Fruit fly (Drosophila melanogaster) whole organism, embryonic: ENCODE data around the gene fd96Ca.
A peak's percentile ranks its signal among the peaks of the same experiment; 100 is the strongest.

ENCODE experiments used
- Asciz ChIP-seq: fragments of 200-800 bp; sonication (Bioruptor generic); optimal IDR thresholded peaks from 2 replicates; lab custom pipeline; 2017; ENCODE audit warnings: missing biosample characterization, mild to moderate bottlenecking, missing genetic modification characterization, missing genetic modification reagents
- Bgb ChIP-seq: fragments of 200-800 bp; sonication (Bioruptor generic); IDR thresholded peaks from 2 replicates; pipeline ENCODE4 v1.3.6; 2022; ENCODE audit warnings: missing biosample characterization, missing genetic modification characterization; ENCODE audit not compliant: partially characterized antibody
- CG11085 ChIP-seq: fragments of 200-800 bp; sonication (Bioruptor generic); IDR thresholded peaks from 2 replicates; pipeline ENCODE4 v1.3.6; 2022; ENCODE audit warnings: missing biosample characterization, missing genetic modification characterization
- CG11504 ChIP-seq: fragments of 200-800 bp; sonication (Bioruptor generic); optimal IDR thresholded peaks from 3 replicates; lab custom pipeline; 2019; ENCODE audit warnings: missing biosample characterization, mild to moderate bottlenecking, missing genetic modification characterization, moderate library complexity
- CG12391 ChIP-seq: fragments of 200-800 bp; sonication (Bioruptor generic); optimal IDR thresholded peaks from 3 replicates; lab custom pipeline; 2018; ENCODE audit warnings: missing biosample characterization, mild to moderate bottlenecking, missing genetic modification characterization, moderate library complexity
- CG13287 ChIP-seq: fragments of 200-800 bp; sonication (Bioruptor generic); IDR thresholded peaks from 2 replicates; pipeline ENCODE4 v1.3.6; 2022; ENCODE audit warnings: missing biosample characterization, missing genetic modification characterization; ENCODE audit not compliant: partially characterized antibody
- CG14441 ChIP-seq: fragments of 200-800 bp; sonication (Bioruptor generic); IDR thresholded peaks from 2 replicates; pipeline ENCODE4 v1.3.6; 2022; ENCODE audit warnings: missing biosample characterization, missing genetic modification characterization
- CG15514 ChIP-seq: fragments of 200-800 bp; sonication (Bioruptor generic); optimal IDR thresholded peaks from 3 replicates; lab custom pipeline; 2017; ENCODE audit warnings: missing biosample characterization, missing genetic modification characterization, mild to moderate bottlenecking, moderate library complexity, missing genetic modification reagents
- CG16779 ChIP-seq: fragments of 200-800 bp; sonication (Bioruptor generic); IDR thresholded peaks from 2 replicates; pipeline ENCODE4 v1.3.6; 2022; ENCODE audit warnings: missing biosample characterization, missing genetic modification characterization
- CG17328 ChIP-seq: fragments of 200-800 bp; sonication (Bioruptor generic); IDR thresholded peaks from 2 replicates; pipeline ENCODE4 v1.3.6; 2022; ENCODE audit warnings: missing biosample characterization, missing genetic modification characterization
- CG17829 ChIP-seq: fragments of 200-800 bp; optimal IDR thresholded peaks from 2 replicates; lab custom pipeline; 2019; ENCODE audit warnings: missing biosample characterization, mild to moderate bottlenecking, missing genetic modification characterization, moderate library complexity
- CG17912 ChIP-seq: fragments of 200-800 bp; sonication (Bioruptor generic); optimal IDR thresholded peaks from 2 replicates; lab custom pipeline; 2018; ENCODE audit warnings: missing biosample characterization, mild to moderate bottlenecking, missing genetic modification characterization
- CG18262 ChIP-seq: fragments of 200-800 bp; optimal IDR thresholded peaks from 3 replicates; lab custom pipeline; 2019; ENCODE audit warnings: missing biosample characterization, mild to moderate bottlenecking, missing genetic modification characterization, moderate library complexity
- CG30403 ChIP-seq: fragments of 200-800 bp; sonication (Bioruptor generic); optimal IDR thresholded peaks from 3 replicates; lab custom pipeline; 2016; ENCODE audit warnings: missing biosample characterization, missing genetic modification characterization
- CG30431 ChIP-seq: fragments of 200-800 bp; sonication (Bioruptor generic); optimal IDR thresholded peaks from 2 replicates; lab custom pipeline; 2017; ENCODE audit warnings: missing biosample characterization, missing genetic modification characterization
- CG32767 ChIP-seq: fragments of 200-800 bp; sonication (Bioruptor generic); IDR thresholded peaks from 2 replicates; pipeline ENCODE4 v1.3.6; 2022; ENCODE audit warnings: missing biosample characterization, missing genetic modification characterization
- CG33557 ChIP-seq: fragments of 200-800 bp; sonication (Bioruptor generic); optimal IDR thresholded peaks from 2 replicates; lab custom pipeline; 2019; ENCODE audit warnings: missing biosample characterization, mild to moderate bottlenecking, missing genetic modification characterization, moderate library complexity
- CG3726 ChIP-seq: fragments of 200-800 bp; sonication (Bioruptor generic); IDR thresholded peaks from 3 replicates; pipeline ENCODE4, ENCODE4 v1.3.6; 2022; ENCODE audit warnings: missing biosample characterization, missing genetic modification characterization
- CG43689 ChIP-seq: fragments of 200-800 bp; sonication (Bioruptor generic); IDR thresholded peaks from 2 replicates; pipeline ENCODE4 v1.3.6; 2022; ENCODE audit warnings: missing biosample characterization, missing genetic modification characterization
- CG6272 ChIP-seq: fragments of 200-800 bp; sonication (Bioruptor generic); IDR thresholded peaks from 2 replicates; pipeline ENCODE4 v1.3.6; 2022; ENCODE audit warnings: missing biosample characterization, missing genetic modification characterization
- CG6654 ChIP-seq: fragments of 200-800 bp; sonication (Bioruptor generic); optimal IDR thresholded peaks from 2 replicates; lab custom pipeline; 2017; ENCODE audit warnings: missing biosample characterization, mild to moderate bottlenecking, missing genetic modification characterization
- CG7963 ChIP-seq: fragments of 200-800 bp; sonication (Bioruptor generic); IDR thresholded peaks from 3 replicates; pipeline ENCODE4 v1.3.6; 2022; ENCODE audit warnings: missing biosample characterization, missing genetic modification characterization; ENCODE audit not compliant: partially characterized antibody
- CG8089 ChIP-seq: fragments of 200-800 bp; sonication (Bioruptor generic); optimal IDR thresholded peaks from 3 replicates; lab custom pipeline; 2016; ENCODE audit warnings: missing biosample characterization, missing genetic modification characterization
- E2f2 ChIP-seq: fragments of 200-800 bp; sonication (Bioruptor generic); IDR thresholded peaks from 2 replicates; pipeline ENCODE4 v1.3.6; 2022; ENCODE audit warnings: missing biosample characterization, missing genetic modification characterization
- Ets97D ChIP-seq: fragments of 200-800 bp; sonication (Bioruptor generic); optimal IDR thresholded peaks from 3 replicates; lab custom pipeline; 2016; ENCODE audit warnings: missing biosample characterization, missing genetic modification characterization
- Fer1 ChIP-seq: fragments of 200-800 bp; sonication (Bioruptor generic); optimal IDR thresholded peaks from 2 replicates; lab custom pipeline; 2017; ENCODE audit warnings: missing biosample characterization, mild to moderate bottlenecking, missing genetic modification characterization
- HHEX ChIP-seq: fragments of 200-800 bp; sonication (Bioruptor generic); optimal IDR thresholded peaks from 3 replicates; lab custom pipeline; 2017; ENCODE audit warnings: missing biosample characterization, mild to moderate bottlenecking, missing genetic modification characterization, missing genetic modification reagents
- HLH3B ChIP-seq: fragments of 200-800 bp; sonication (Bioruptor generic); IDR thresholded peaks from 2 replicates; pipeline ENCODE4 v1.3.6; 2022; ENCODE audit warnings: missing biosample characterization, missing genetic modification characterization
- Hr51 ChIP-seq, 2 experiments: fragments of 200-800 bp; sonication (Bioruptor generic); optimal IDR thresholded peaks; 2 replicates in 1 of 2; 3 replicates in 1 of 2; lab custom pipeline; 2016 to 2018; ENCODE audit warnings: missing biosample characterization in 2 of 2, missing genetic modification characterization in 2 of 2, mild to moderate bottlenecking in 1 of 2, moderate library complexity in 1 of 2
- Opbp ChIP-seq: fragments of 200-800 bp; sonication (Bioruptor generic); IDR thresholded peaks from 3 replicates; pipeline ENCODE4 v1.3.6; 2022; ENCODE audit warnings: missing biosample characterization, missing genetic modification characterization; ENCODE audit not compliant: partially characterized antibody
- Scr ChIP-seq: fragments of 200-800 bp; sonication (Bioruptor generic); IDR thresholded peaks from 2 replicates; pipeline ENCODE4 v1.3.6; 2022; ENCODE audit warnings: missing biosample characterization, missing genetic modification characterization; ENCODE audit not compliant: partially characterized antibody
- Sin3A ChIP-seq: fragments of >200 bp; optimal IDR thresholded peaks from 2 replicates; lab custom pipeline; 2018
- ato ChIP-seq: fragments of 200-800 bp; sonication (Bioruptor generic); IDR thresholded peaks from 2 replicates; pipeline ENCODE4 v1.3.6; 2022; ENCODE audit warnings: missing biosample characterization, missing genetic modification characterization; ENCODE audit not compliant: partially characterized antibody
- bbx ChIP-seq: fragments of 200-800 bp; sonication (Bioruptor generic); IDR thresholded peaks from 2 replicates; pipeline ENCODE4 v1.3.6; 2022; ENCODE audit warnings: missing biosample characterization, missing genetic modification characterization; ENCODE audit not compliant: partially characterized antibody
- bsh ChIP-seq, 2 experiments: fragments of 200-800 bp; sonication (Bioruptor generic); optimal IDR thresholded peaks; 2 replicates each; lab custom pipeline; 2017 to 2018; ENCODE audit warnings: mild to moderate bottlenecking in 2 of 2, missing biosample characterization in 2 of 2, missing genetic modification characterization in 2 of 2, moderate library complexity in 1 of 2
- chinmo ChIP-seq: fragments of 200-800 bp; sonication (Bioruptor generic); IDR thresholded peaks from 4 replicates; pipeline ENCODE4 v1.3.6; 2022; ENCODE audit warnings: missing biosample characterization, missing genetic modification characterization; ENCODE audit not compliant: partially characterized antibody
- chm ChIP-seq: fragments of 200-800 bp; sonication (Bioruptor generic); IDR thresholded peaks from 2 replicates; pipeline ENCODE4 v1.3.6; 2022; ENCODE audit warnings: missing biosample characterization, missing genetic modification characterization
- croc ChIP-seq: fragments of 200-800 bp; sonication (Bioruptor generic); conservative IDR thresholded peaks from 3 replicates; pipeline ENCODE4 v1.3.6; 2022; ENCODE audit warnings: missing biosample characterization, missing genetic modification characterization
- dpn ChIP-seq, 2 experiments: fragments of 200-800 bp; sonication (Bioruptor generic); optimal IDR thresholded peaks; 3 replicates each; lab custom pipeline; 2016; ENCODE audit warnings: missing biosample characterization in 2 of 2, missing genetic modification characterization in 2 of 2
- gfzf ChIP-seq: fragments of 200-800 bp; sonication (Bioruptor generic); optimal IDR thresholded peaks from 2 replicates; lab custom pipeline; 2016; ENCODE audit warnings: missing biosample characterization, mild to moderate bottlenecking, missing genetic modification characterization, moderate library complexity
- hbn ChIP-seq: fragments of 200-800 bp; sonication (Bioruptor generic); IDR thresholded peaks from 2 replicates; pipeline ENCODE4 v1.3.6; 2022; ENCODE audit warnings: missing biosample characterization, missing genetic modification characterization; ENCODE audit not compliant: partially characterized antibody
- onecut ChIP-seq: fragments of 200-800 bp; sonication (Bioruptor generic); IDR thresholded peaks from 2 replicates; pipeline ENCODE4 v1.3.6; 2022; ENCODE audit warnings: missing biosample characterization, missing genetic modification characterization
- sens-2 ChIP-seq: fragments of 200-800 bp; sonication (Bioruptor generic); IDR thresholded peaks from 2 replicates; pipeline ENCODE4 v1.3.6; 2022; ENCODE audit warnings: missing biosample characterization, missing genetic modification characterization
- tin ChIP-seq: fragments of 200-800 bp; sonication (Bioruptor generic); optimal IDR thresholded peaks from 3 replicates; lab custom pipeline; 2016; ENCODE audit warnings: missing biosample characterization, missing genetic modification characterization
- trem ChIP-seq: fragments of 200-800 bp; optimal IDR thresholded peaks from 3 replicates; lab custom pipeline; 2019; ENCODE audit warnings: missing biosample characterization, mild to moderate bottlenecking, missing genetic modification characterization, moderate library complexity
- zen ChIP-seq: fragments of 200-800 bp; sonication (Bioruptor generic); optimal IDR thresholded peaks from 3 replicates; lab custom pipeline; 2018; ENCODE audit warnings: missing biosample characterization, mild to moderate bottlenecking, missing genetic modification characterization, moderate library complexity
- zfh2 ChIP-seq: fragments of 200-800 bp; sonication (Bioruptor generic); optimal IDR thresholded peaks from 2 replicates; lab custom pipeline; 2016; ENCODE audit warnings: missing biosample characterization, missing genetic modification characterization

The fd96Ca gene

dm6 chr3R:25122736-25123211 lies 40.3 kb downstream of the fd96Ca start, which contains the start of the genes CG31510 and TTLL5 (continued):
- TF ChIP-seq Sin3A (no peak), Hr51 (GFP tag; optimal IDR thresholded peaks at IDR 0.05; lab: Kevin White, UChicago) (no peak), chm (GFP tag; lab: Robert Waterston, UW) (no peak), CG43689 (GFP tag; lab: Robert Waterston, UW) (no peak), trem (tag; lab: Kevin White, UChicago) (no peak), CG18262 (tag; lab: Kevin White, UChicago) (no peak), gfzf (GFP tag; lab: Kevin White, UChicago) (no peak), HHEX (GFP tag; lab: Kevin White, UChicago) (no peak), E2f2 (GFP tag; lab: Robert Waterston, UW) (no peak), CG11504 (tag; lab: Kevin White, UChicago) (no peak)

dm6 chr3R:25123262-25123661 lies 40.8 kb downstream of the fd96Ca start, which contains the start of gene vig2:
Gene vig2 (plus strand): TSS chr3R:25123373.
- TF ChIP-seq zen (peak; percentile 78), CG11085 (GFP tag; lab: Robert Waterston, UW) (peak; percentile 93), Scr (GFP tag; lab: Robert Waterston, UW) (peak; percentile 90), CG13287 (peak; percentile 72), bsh (GFP tag; optimal IDR thresholded peaks at IDR 0.05; lab: Kevin White, UChicago) (peak in 1 of 2 experiments; percentile 25), HLH3B (GFP tag; lab: Robert Waterston, UW) (peak; percentile 70), CG12391 (tag; lab: Kevin White, UChicago) (peak; percentile 27), ato (peak; percentile 90), Fer1 (peak; percentile 13), CG8089 (GFP tag; lab: Kevin White, UChicago) (peak; percentile 21), dpn (GFP tag; optimal IDR thresholded peaks at IDR 0.05; lab: Kevin White, UChicago) (peak in 1 of 2 experiments; percentile 41), Bgb (peak; percentile 92), CG16779 (GFP tag; lab: Robert Waterston, UW) (peak; percentile 66; the same call in 1 of the 2 replicates), CG6272 (GFP tag; lab: Robert Waterston, UW) (peak; percentile 80), hbn (GFP tag; lab: Robert Waterston, UW) (peak; percentile 57), sens-2 (peak; percentile 79; the same call in 1 of the 2 replicates), CG17328 (peak; percentile 84), CG7963 (GFP tag; lab: Robert Waterston, UW) (peak; percentile 91), CG32767 (GFP tag; lab: Robert Waterston, UW) (0 out of 2 replicates have a peak, but pooled peaks have one; percentile 42), CG6654 (GFP tag; lab: Kevin White, UChicago) (peak; percentile 10), CG17829 (tag; lab: Kevin White, UChicago) (peak; percentile 3), Asciz (peak; percentile 48), Ets97D (peak; percentile 98), onecut (peak; percentile 84), CG3726 (GFP tag; lab: Robert Waterston, UW) (0 out of 3 replicates have a peak, but pooled peaks have one; percentile 63), Opbp (GFP tag; lab: Robert Waterston, UW) (peak; percentile 95), zfh2 (GFP tag; lab: Kevin White, UChicago) (peak; percentile 10), CG15514 (GFP tag; lab: Kevin White, UChicago) (peak; percentile 46), CG17912 (GFP tag; lab: Kevin White, UChicago) (peak; percentile 40), tin (GFP tag; lab: Kevin White, UChicago) (peak; percentile 3), CG14441 (GFP tag; lab: Robert Waterston, UW) (peak; percentile 66), bbx (GFP tag; lab: Robert Waterston, UW) (peak; percentile 92), CG30431 (GFP tag; lab: Kevin White, UChicago) (peak; percentile 39), CG33557 (GFP tag; lab: Kevin White, UChicago) (peak; percentile 12), chinmo (GFP tag; lab: Robert Waterston, UW) (peak; percentile 81; the same call in 2 of the 4 replicates), croc (GFP tag; lab: Robert Waterston, UW) (0 out of 3 replicates have a peak, but pooled peaks have one; percentile 29), CG30403 (GFP tag; lab: Kevin White, UChicago) (peak; percentile 29)
